Worm (Caenorhabditis elegans): ENCODE results near the gene sri-19.
A peak's percentile ranks its signal among the peaks of the same experiment; 100 is the strongest.

Gene sri-19

ce11 chrIV:11006383-11006782, 48.2 kb downstream of the sri-19 start (continued):
- no peak for TF ChIP-seq pqm-1 (tag; optimal IDR thresholded peaks at IDR 0.05)
- TF ChIP-seq mef-2 (tag; optimal IDR thresholded peaks at IDR 0.05): no peak
- no peak for TF ChIP-seq C16A3.4 (tag; optimal IDR thresholded peaks at IDR 0.05)
- no peak for TF ChIP-seq unc-30 (tag; optimal IDR thresholded peaks at IDR 0.05)
- peak; percentile 6 for TF ChIP-seq nhr-85 (tag)
- no peak for TF ChIP-seq snu-23 (GFP tag; optimal IDR thresholded peaks at IDR 0.05)
- no peak for TF ChIP-seq pax-3 (tag; optimal IDR thresholded peaks at IDR 0.05)
- TF ChIP-seq nhr-71 (tag; optimal IDR thresholded peaks at IDR 0.05): peak; percentile 50
- TF ChIP-seq lsy-2 (tag; optimal IDR thresholded peaks at IDR 0.05): peak in 1 of 2 experiments; percentile 9
- no peak for TF ChIP-seq nhr-47 (tag; optimal IDR thresholded peaks at IDR 0.05)
- TF ChIP-seq Y116A8C.19 (tag; optimal IDR thresholded peaks at IDR 0.05; ENCODE audit: borderline replicate concordance): no peak
- TF ChIP-seq isw-1 (GFP tag; IDR thresholded peaks at IDR 0.05): 0 out of 2 replicates have a peak, but pooled peaks have one; percentile 3
- TF ChIP-seq nhr-28 (tag; optimal IDR thresholded peaks at IDR 0.05): no peak
- no peak for TF ChIP-seq unc-130 (tag; optimal IDR thresholded peaks at IDR 0.05)
- no peak for TF ChIP-seq lin-15B (tag; optimal IDR thresholded peaks at IDR 0.05)
- TF ChIP-seq ceh-82 (tag; optimal IDR thresholded peaks at IDR 0.05): no peak
- no peak for TF ChIP-seq nhr-84 (tag; optimal IDR thresholded peaks at IDR 0.05)
- no peak for TF ChIP-seq ces-1 (GFP tag; optimal IDR thresholded peaks at IDR 0.05)
- no peak for TF ChIP-seq nhr-76 (tag; optimal IDR thresholded peaks at IDR 0.05)

ce11 chrIV:11006868-11007267, 48.7 kb downstream of the sri-19 start:
- TF ChIP-seq blmp-1 (tag; optimal IDR thresholded peaks at IDR 0.05) (peak; percentile 9), fos-1 (tag; optimal IDR thresholded peaks at IDR 0.05) (peak; percentile 29), lin-14 (GFP tag; optimal IDR thresholded peaks at IDR 0.05) (peak; percentile 11), snpc-4 (tag; optimal IDR thresholded peaks at IDR 0.05) (no peak), lin-39 (tag; optimal IDR thresholded peaks at IDR 0.05) (no peak), elt-3 (tag; optimal IDR thresholded peaks at IDR 0.05) (peak in 1 of 6 experiments; percentile 30)

ce11 chrIV:11008255-11008654, 50.1 kb downstream of the sri-19 start:
- TF ChIP-seq lin-14 (GFP tag; optimal IDR thresholded peaks at IDR 0.05): peak; percentile 78
- TF ChIP-seq ztf-11 (tag; optimal IDR thresholded peaks at IDR 0.05): no peak
- no peak for TF ChIP-seq ces-1 (GFP tag; optimal IDR thresholded peaks at IDR 0.05)
- no peak for TF ChIP-seq pax-3 (tag; optimal IDR thresholded peaks at IDR 0.05)
- no peak for TF ChIP-seq nhr-90 (tag; optimal IDR thresholded peaks at IDR 0.05; ENCODE audit: poor library complexity)
- no peak for TF ChIP-seq pqm-1 (tag; optimal IDR thresholded peaks at IDR 0.05)
- TF ChIP-seq nhr-12 (tag; optimal IDR thresholded peaks at IDR 0.05): no peak
- TF ChIP-seq nhr-237 (tag; optimal IDR thresholded peaks at IDR 0.05): peak; percentile 37
- TF ChIP-seq rnt-1 (tag; optimal IDR thresholded peaks at IDR 0.05): peak; percentile 19
- TF ChIP-seq fos-1 (tag; optimal IDR thresholded peaks at IDR 0.05): peak; percentile 76
- TF ChIP-seq nhr-85 (tag): peak; percentile 88
- no peak for TF ChIP-seq unc-62 (GFP tag; optimal IDR thresholded peaks at IDR 0.05)
- TF ChIP-seq egl-27 (tag; optimal IDR thresholded peaks at IDR 0.05): no peak
- no peak for TF ChIP-seq nhr-28 (tag; optimal IDR thresholded peaks at IDR 0.05)
- no peak for TF ChIP-seq alr-1 (tag; optimal IDR thresholded peaks at IDR 0.05; ENCODE audit: borderline replicate concordance)
- no peak for TF ChIP-seq zip-4 (GFP tag; optimal IDR thresholded peaks at IDR 0.05)
- TF ChIP-seq hlh-4 (tag; optimal IDR thresholded peaks at IDR 0.05): no peak
- peak; percentile 96 for TF ChIP-seq blmp-1 (tag; optimal IDR thresholded peaks at IDR 0.05)
- TF ChIP-seq C16A3.4 (tag; optimal IDR thresholded peaks at IDR 0.05): no peak
- no peak for TF ChIP-seq elt-2 (tag; optimal IDR thresholded peaks at IDR 0.05)
- no peak for TF ChIP-seq ceh-63 (GFP tag; optimal IDR thresholded peaks at IDR 0.05)
- TF ChIP-seq aly-2 (tag; optimal IDR thresholded peaks at IDR 0.05): no peak
- peak in 1 of 6 experiments; percentile 54 for TF ChIP-seq elt-3 (tag; optimal IDR thresholded peaks at IDR 0.05)
- TF ChIP-seq nhr-84 (tag; optimal IDR thresholded peaks at IDR 0.05): no peak
- TF ChIP-seq tbx-2 (tag; optimal IDR thresholded peaks at IDR 0.05): peak; percentile 12
- TF ChIP-seq nhr-76 (tag; optimal IDR thresholded peaks at IDR 0.05): no peak
- no peak for TF ChIP-seq efl-3 (GFP tag; optimal IDR thresholded peaks at IDR 0.05)
- no peak for TF ChIP-seq C34B4.2 (tag; optimal IDR thresholded peaks at IDR 0.05)
- TF ChIP-seq hlh-17 (GFP tag; optimal IDR thresholded peaks at IDR 0.05; ENCODE audit: borderline replicate concordance): no peak
- peak; percentile 1 for TF ChIP-seq swsn-7 (tag; optimal IDR thresholded peaks at IDR 0.05)
- TF ChIP-seq nhr-11 (tag; optimal IDR thresholded peaks at IDR 0.05): no peak
- peak; percentile 70 for TF ChIP-seq snu-23 (GFP tag; optimal IDR thresholded peaks at IDR 0.05)
- TF ChIP-seq fkh-4 (tag; optimal IDR thresholded peaks at IDR 0.05; ENCODE audit: borderline replicate concordance): no peak
- no peak for TF ChIP-seq ceh-82 (tag; optimal IDR thresholded peaks at IDR 0.05)
- no peak for TF ChIP-seq sox-4 (tag; optimal IDR thresholded peaks at IDR 0.05)
- peak in 1 of 2 experiments; percentile 33 for TF ChIP-seq lin-35 (GFP tag; optimal IDR thresholded peaks at IDR 0.05)
- TF ChIP-seq ama-1 (optimal IDR thresholded peaks at IDR 0.05): no peak

All from whole organism, L1 larva.